Fruit fly (Drosophila melanogaster) whole organism, embryonic: ENCODE results near the gene Dis3.

Experiments used
- B-H2 ChIP-seq: fragments of 200-800 bp; sonication (Bioruptor generic); optimal IDR thresholded peaks from 2 replicates; lab custom pipeline; 2018; ENCODE audit warnings: missing biosample characterization, mild to moderate bottlenecking, missing genetic modification characterization
- CG12391 ChIP-seq: fragments of 200-800 bp; sonication (Bioruptor generic); optimal IDR thresholded peaks from 3 replicates; lab custom pipeline; 2018; ENCODE audit warnings: missing biosample characterization, mild to moderate bottlenecking, missing genetic modification characterization, moderate library complexity
- CG13624 ChIP-seq: fragments of 200-800 bp; sonication (Bioruptor generic); optimal IDR thresholded peaks from 2 replicates; lab custom pipeline; 2016; ENCODE audit warnings: missing biosample characterization, missing genetic modification characterization
- CG14710 ChIP-seq: fragments of 200-800 bp; sonication (Bioruptor generic); optimal IDR thresholded peaks from 3 replicates; lab custom pipeline; 2019; ENCODE audit warnings: missing biosample characterization, mild to moderate bottlenecking, missing genetic modification characterization, moderate library complexity
- CG14965 ChIP-seq: fragments of 200-800 bp; sonication (Bioruptor generic); optimal IDR thresholded peaks from 2 replicates; lab custom pipeline; 2016; ENCODE audit warnings: missing biosample characterization, missing genetic modification characterization, borderline replicate concordance
- CG15514 ChIP-seq: fragments of 200-800 bp; sonication (Bioruptor generic); optimal IDR thresholded peaks from 3 replicates; lab custom pipeline; 2017; ENCODE audit warnings: missing biosample characterization, missing genetic modification characterization, mild to moderate bottlenecking, moderate library complexity, missing genetic modification reagents
- CG15601 ChIP-seq: fragments of 200-800 bp; sonication (Bioruptor generic); optimal IDR thresholded peaks from 3 replicates; lab custom pipeline; 2019; ENCODE audit warnings: missing biosample characterization, mild to moderate bottlenecking, missing genetic modification characterization, moderate library complexity
- CG1647 ChIP-seq: fragments of 200-800 bp; sonication (Bioruptor generic); optimal IDR thresholded peaks from 3 replicates; lab custom pipeline; 2016; ENCODE audit warnings: missing biosample characterization, missing genetic modification characterization
- CG2889 ChIP-seq: fragments of 200-800 bp; sonication (Bioruptor generic); IDR thresholded peaks from 3 replicates; pipeline ENCODE4 v1.3.6; 2022; ENCODE audit warnings: missing biosample characterization, missing genetic modification characterization
- CG3065 ChIP-seq: fragments of 200-800 bp; sonication (Bioruptor generic); optimal IDR thresholded peaks from 2 replicates; lab custom pipeline; 2016; ENCODE audit warnings: missing biosample characterization, missing genetic modification characterization
- CG34224 ChIP-seq: fragments of 200-800 bp; sonication (Bioruptor generic); IDR thresholded peaks from 3 replicates; pipeline ENCODE4 v1.3.6; 2022; ENCODE audit warnings: missing biosample characterization, missing genetic modification characterization; ENCODE audit not compliant: partially characterized antibody
- CG42726 ChIP-seq: fragments of 200-800 bp; sonication (Bioruptor generic); IDR thresholded peaks from 2 replicates; pipeline ENCODE4 v1.3.6; 2022; ENCODE audit warnings: missing biosample characterization, missing genetic modification characterization; ENCODE audit not compliant: partially characterized antibody
- CG8765 ChIP-seq: fragments of 200-800 bp; sonication (Bioruptor generic); IDR thresholded peaks from 2 replicates; pipeline ENCODE4 v1.3.6; 2022; ENCODE audit warnings: missing biosample characterization, missing genetic modification characterization
- CG8944 ChIP-seq: fragments of 200-800 bp; sonication (Bioruptor generic); optimal IDR thresholded peaks from 3 replicates; lab custom pipeline; 2016; ENCODE audit warnings: missing biosample characterization, missing genetic modification characterization
- D ChIP-seq, 2 experiments: fragments of 200-800 bp in 1 of 2; fragments of >200 bp in 1 of 2; sonication (Bioruptor generic) in 1 of 2; optimal IDR thresholded peaks; 2 replicates in 1 of 2; 3 replicates in 1 of 2; lab custom pipeline; 2017; ENCODE audit warnings: mild to moderate bottlenecking in 1 of 2, missing biosample characterization in 1 of 2, missing genetic modification characterization in 1 of 2, missing genetic modification reagents in 1 of 2
- Dad ChIP-seq: fragments of 200-800 bp; sonication (Bioruptor generic); optimal IDR thresholded peaks from 3 replicates; lab custom pipeline; 2016; ENCODE audit warnings: missing biosample characterization, missing genetic modification characterization
- Dip3 ChIP-seq: fragments of 200-800 bp; sonication (Bioruptor generic); optimal IDR thresholded peaks from 3 replicates; lab custom pipeline; 2016; ENCODE audit warnings: missing biosample characterization, missing genetic modification characterization
- Doc2 ChIP-seq: fragments of 200-800 bp; sonication (Bioruptor generic); IDR thresholded peaks from 2 replicates; pipeline ENCODE4 v1.3.6; 2022; ENCODE audit warnings: missing biosample characterization, missing genetic modification characterization
- ERR ChIP-seq: fragments of 200-800 bp; sonication (Bioruptor generic); optimal IDR thresholded peaks from 2 replicates; lab custom pipeline; 2016; ENCODE audit warnings: missing biosample characterization, missing genetic modification characterization
- HLHmδ ChIP-seq: fragments of 200-800 bp; sonication (Bioruptor generic); optimal IDR thresholded peaks from 2 replicates; lab custom pipeline; 2018; ENCODE audit warnings: missing biosample characterization, mild to moderate bottlenecking, missing genetic modification characterization, moderate library complexity
- Neu2 ChIP-seq: fragments of 200-800 bp; sonication (Bioruptor generic); optimal IDR thresholded peaks from 3 replicates; lab custom pipeline; 2016; ENCODE audit warnings: missing biosample characterization, missing genetic modification characterization, borderline replicate concordance
- Rfx ChIP-seq: fragments of 200-800 bp; sonication (Bioruptor generic); IDR thresholded peaks from 2 replicates; pipeline ENCODE4 v1.3.6; 2022; ENCODE audit warnings: missing biosample characterization, missing genetic modification characterization
- Scr ChIP-seq: fragments of 200-800 bp; sonication (Bioruptor generic); IDR thresholded peaks from 2 replicates; pipeline ENCODE4 v1.3.6; 2022; ENCODE audit warnings: missing biosample characterization, missing genetic modification characterization; ENCODE audit not compliant: partially characterized antibody
- Ssrp ChIP-seq: fragments of 200-800 bp; sonication (Bioruptor generic); optimal IDR thresholded peaks from 2 replicates; lab custom pipeline; 2018; ENCODE audit warnings: missing biosample characterization, mild to moderate bottlenecking, missing genetic modification characterization, moderate library complexity
- Vsx1 ChIP-seq: fragments of 200-800 bp; sonication (Bioruptor generic); optimal IDR thresholded peaks from 2 replicates; lab custom pipeline; 2017; ENCODE audit warnings: missing biosample characterization, mild to moderate bottlenecking, missing genetic modification characterization, missing genetic modification reagents
- ase ChIP-seq: fragments of 200-800 bp; sonication (Bioruptor generic); IDR thresholded peaks from 3 replicates; pipeline ENCODE4 v1.3.6; 2022; ENCODE audit warnings: missing biosample characterization, missing genetic modification characterization
- ato ChIP-seq: fragments of 200-800 bp; sonication (Bioruptor generic); IDR thresholded peaks from 2 replicates; pipeline ENCODE4 v1.3.6; 2022; ENCODE audit warnings: missing biosample characterization, missing genetic modification characterization; ENCODE audit not compliant: partially characterized antibody
- cato ChIP-seq: fragments of 200-800 bp; sonication (Bioruptor generic); optimal IDR thresholded peaks from 2 replicates; lab custom pipeline; 2016; ENCODE audit warnings: missing biosample characterization, missing genetic modification characterization, borderline replicate concordance
- danr ChIP-seq: fragments of 200-800 bp; sonication (Bioruptor generic); IDR thresholded peaks from 2 replicates; pipeline ENCODE4 v1.3.6; 2022; ENCODE audit warnings: missing biosample characterization, missing genetic modification characterization
- dysf ChIP-seq: fragments of 200-800 bp; sonication (Bioruptor generic); IDR thresholded peaks from 3 replicates; pipeline ENCODE4 v1.3.6; 2022; ENCODE audit warnings: missing biosample characterization, missing genetic modification characterization
- fu2 ChIP-seq: fragments of 200-800 bp; sonication (Bioruptor generic); optimal IDR thresholded peaks from 2 replicates; lab custom pipeline; 2016; ENCODE audit warnings: missing biosample characterization, missing genetic modification characterization
- gce ChIP-seq: fragments of 200-800 bp; sonication (Bioruptor generic); IDR thresholded peaks from 3 replicates; pipeline ENCODE4 v1.3.6; 2022; ENCODE audit warnings: missing biosample characterization, missing genetic modification characterization
- gcm2 ChIP-seq: fragments of 200-800 bp; sonication (Bioruptor generic); optimal IDR thresholded peaks from 2 replicates; lab custom pipeline; 2016; ENCODE audit warnings: missing biosample characterization, missing genetic modification characterization
- hb ChIP-seq: fragments of 200-800 bp; sonication (Bioruptor generic); IDR thresholded peaks from 3 replicates; pipeline ENCODE4 v1.3.6; 2022; ENCODE audit warnings: missing biosample characterization, missing genetic modification characterization; ENCODE audit not compliant: partially characterized antibody
- kay ChIP-seq: fragments of 200-800 bp; sonication (Bioruptor generic); optimal IDR thresholded peaks from 2 replicates; lab custom pipeline; 2016; ENCODE audit warnings: missing biosample characterization, missing genetic modification characterization
- phol ChIP-seq: fragments of 200-800 bp; sonication (Bioruptor generic); optimal IDR thresholded peaks from 3 replicates; lab custom pipeline; 2018; ENCODE audit warnings: missing biosample characterization, mild to moderate bottlenecking, missing genetic modification characterization, moderate library complexity
- repo ChIP-seq: fragments of 200-800 bp; sonication (Bioruptor generic); optimal IDR thresholded peaks from 2 replicates; lab custom pipeline; 2016; ENCODE audit warnings: missing biosample characterization, missing genetic modification characterization
- rib ChIP-seq: fragments of 200-800 bp; sonication (Bioruptor generic); IDR thresholded peaks from 2 replicates; pipeline ENCODE4 v1.3.6; 2022; ENCODE audit warnings: missing biosample characterization, missing genetic modification characterization
- sima ChIP-seq: fragments of 200-800 bp; sonication (Bioruptor generic); optimal IDR thresholded peaks from 2 replicates; lab custom pipeline; 2016; ENCODE audit warnings: missing biosample characterization, missing genetic modification characterization
- sna ChIP-seq: fragments of 200-800 bp; sonication (Bioruptor generic); IDR thresholded peaks from 2 replicates; pipeline ENCODE4 v1.3.6; 2022; ENCODE audit warnings: missing biosample characterization, missing genetic modification characterization; ENCODE audit not compliant: partially characterized antibody
- tll ChIP-seq, 2 experiments: fragments of 200-800 bp in 1 of 2; fragments of >200 bp in 1 of 2; sonication (Bioruptor generic) in 1 of 2; optimal IDR thresholded peaks; 2 replicates each; lab custom pipeline; 2017 to 2019; ENCODE audit warnings: missing biosample characterization in 2 of 2, missing genetic modification characterization in 2 of 2, mild to moderate bottlenecking in 1 of 2, moderate library complexity in 1 of 2
- twi ChIP-seq: fragments of 200-800 bp; optimal IDR thresholded peaks from 2 replicates; lab custom pipeline; 2019; ENCODE audit warnings: missing biosample characterization, mild to moderate bottlenecking, missing genetic modification characterization, moderate library complexity
- tx ChIP-seq: fragments of 200-800 bp; sonication (Bioruptor generic); optimal IDR thresholded peaks from 2 replicates; lab custom pipeline; 2016; ENCODE audit warnings: missing biosample characterization, missing genetic modification characterization
- vfl ChIP-seq: fragments of 200-800 bp; sonication (Bioruptor generic); optimal IDR thresholded peaks from 2 replicates; lab custom pipeline; 2016; ENCODE audit warnings: missing biosample characterization, missing genetic modification characterization
- yki ChIP-seq: fragments of >200 bp; optimal IDR thresholded peaks from 3 replicates; lab custom pipeline; 2018
- zen ChIP-seq: fragments of 200-800 bp; sonication (Bioruptor generic); optimal IDR thresholded peaks from 3 replicates; lab custom pipeline; 2018; ENCODE audit warnings: missing biosample characterization, mild to moderate bottlenecking, missing genetic modification characterization, moderate library complexity
- zen2 ChIP-seq: fragments of 200-800 bp; sonication (Bioruptor generic); IDR thresholded peaks from 3 replicates; pipeline ENCODE4 v1.3.6; 2022; ENCODE audit warnings: missing biosample characterization, missing genetic modification characterization; ENCODE audit not compliant: partially characterized antibody

Dis3 gene

DNA sequence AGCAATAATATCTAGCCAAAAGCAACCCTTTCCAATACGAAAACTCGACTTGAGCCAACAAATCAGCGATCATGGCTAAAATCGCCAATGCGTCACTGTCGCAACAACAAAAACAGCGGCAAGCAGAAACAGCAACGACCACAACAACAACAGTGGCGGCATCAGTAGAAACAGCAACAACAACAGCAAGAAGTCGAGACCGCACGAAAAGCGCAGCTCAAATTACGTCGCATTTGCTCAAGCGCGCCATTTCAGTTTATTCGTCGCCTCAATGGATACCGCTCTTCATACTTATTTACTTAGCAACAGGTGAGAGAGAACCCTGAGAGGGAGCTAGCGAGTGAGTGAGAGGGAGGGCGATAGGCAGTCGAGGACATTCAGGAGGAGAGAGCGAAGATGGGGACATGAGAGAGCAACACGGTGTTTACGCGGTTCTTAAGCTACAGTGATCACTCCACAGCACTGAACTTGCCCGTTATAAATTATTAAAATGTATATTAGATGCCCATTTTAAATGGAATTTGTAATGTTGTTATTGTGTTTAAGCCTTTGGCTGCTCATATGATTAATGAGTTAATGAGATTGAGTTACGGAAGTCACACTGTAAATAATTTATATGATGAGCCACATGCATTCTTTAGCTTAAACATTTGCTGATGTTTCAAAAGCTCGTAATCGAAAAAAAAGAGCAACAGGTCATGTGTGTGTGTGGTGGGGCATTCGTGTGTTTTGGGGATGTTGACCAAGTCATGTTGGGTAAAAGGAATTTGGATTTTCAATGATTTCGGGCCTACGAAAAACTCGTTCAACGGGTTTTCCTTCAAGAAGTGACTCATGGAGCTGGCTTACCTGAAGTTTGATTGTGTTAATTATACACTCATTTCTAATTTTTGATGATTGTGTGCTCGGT is 37.4 kb upstream of the Dis3 start (continued):
- peak; percentile 22 for TF ChIP-seq CG3065 (GFP tag; lab: Kevin White, UChicago)
- TF ChIP-seq hb (GFP tag; lab: Robert Waterston, UW), result no peak
- peak; percentile 13 for TF ChIP-seq B-H2
- TF ChIP-seq zen2 (GFP tag; lab: Robert Waterston, UW), result no peak
- no peak for TF ChIP-seq yki (lab: Kevin White, UChicago)
- peak; percentile 90 for TF ChIP-seq Rfx (GFP tag; lab: Robert Waterston, UW)
- TF ChIP-seq D (optimal IDR thresholded peaks at IDR 0.05; lab: Kevin White, UChicago), result no peak
- TF ChIP-seq D (GFP tag; optimal IDR thresholded peaks at IDR 0.05; lab: Kevin White, UChicago), result peak; percentile 45
- TF ChIP-seq CG14710 (tag; lab: Kevin White, UChicago), result peak; percentile 67
- TF ChIP-seq CG8765 (GFP tag; lab: Robert Waterston, UW), result peak; percentile 79
- TF ChIP-seq dysf (GFP tag; lab: Robert Waterston, UW), result peak; percentile 86
- peak; percentile 35 for TF ChIP-seq Dad (GFP tag; lab: Kevin White, UChicago)
- TF ChIP-seq Neu2 (GFP tag; lab: Kevin White, UChicago), result no peak
- TF ChIP-seq ase (GFP tag; lab: Robert Waterston, UW), result peak; percentile 68; the same call in 2 of the 3 replicates
- TF ChIP-seq CG42726 (GFP tag; lab: Robert Waterston, UW), result no peak
- peak; percentile 69 for TF ChIP-seq vfl (GFP tag; lab: Kevin White, UChicago)
- peak; percentile 66 for TF ChIP-seq zen (tag; lab: Kevin White, UChicago)
- TF ChIP-seq CG15514 (GFP tag; lab: Kevin White, UChicago), result peak; percentile 49
- TF ChIP-seq CG12391, result peak; percentile 80
- TF ChIP-seq CG13624, result peak; percentile 68
- peak; percentile 49 for TF ChIP-seq ERR (GFP tag; lab: Kevin White, UChicago)
- TF ChIP-seq twi (tag; lab: Kevin White, UChicago), result peak; percentile 53
- no peak for TF ChIP-seq rib (GFP tag; lab: Robert Waterston, UW)
- TF ChIP-seq CG34224, result no peak
- TF ChIP-seq gce (GFP tag; lab: Robert Waterston, UW), result peak; percentile 62; the same call in 1 of the 3 replicates
- TF ChIP-seq kay, result peak; percentile 64
- no peak for TF ChIP-seq sna (GFP tag; lab: Robert Waterston, UW)
- TF ChIP-seq CG2889, result peak; percentile 78
- peak; percentile 48 for TF ChIP-seq repo (GFP tag; lab: Kevin White, UChicago)
- no peak for TF ChIP-seq CG14965 (GFP tag; lab: Kevin White, UChicago)
- TF ChIP-seq ato (GFP tag; lab: Robert Waterston, UW), result no peak
- peak; percentile 70 for TF ChIP-seq Vsx1 (GFP tag; lab: Kevin White, UChicago)
- no peak for TF ChIP-seq Scr
- peak; percentile 71 for TF ChIP-seq Ssrp (tag; lab: Kevin White, UChicago)
- TF ChIP-seq tx (GFP tag; lab: Kevin White, UChicago), result peak; percentile 42
- TF ChIP-seq Doc2 (GFP tag; lab: Robert Waterston, UW), result peak; percentile 30; the same call in 1 of the 2 replicates
- TF ChIP-seq gcm2, result no peak
- no peak for TF ChIP-seq cato (GFP tag; lab: Kevin White, UChicago)
- TF ChIP-seq phol (tag; lab: Kevin White, UChicago), result peak; percentile 74
- TF ChIP-seq fu2 (GFP tag; lab: Kevin White, UChicago), result peak; percentile 54
- no peak for TF ChIP-seq tll (GFP tag; optimal IDR thresholded peaks at IDR 0.05; lab: Kevin White, UChicago)
- peak; percentile 40 for TF ChIP-seq CG1647 (GFP tag; lab: Kevin White, UChicago)
- TF ChIP-seq CG15601 (tag; lab: Kevin White, UChicago), result peak; percentile 60
- peak; percentile 71 for TF ChIP-seq danr (GFP tag; lab: Robert Waterston, UW)
- TF ChIP-seq Dip3, result peak; percentile 80
- no peak for TF ChIP-seq sima (GFP tag; lab: Kevin White, UChicago)
- TF ChIP-seq CG8944 (GFP tag; lab: Kevin White, UChicago), result peak; percentile 56
- no peak for TF ChIP-seq HLHmδ (GFP tag; lab: Kevin White, UChicago)
